Fruit fly (Drosophila melanogaster) whole organism, embryonic: ENCODE results near the gene CG13676.

Experiments used
- C15 ChIP-seq: fragments of 200-800 bp; sonication (Bioruptor generic); IDR thresholded peaks from 3 replicates; pipeline ENCODE4 v1.3.6; 2022; ENCODE audit warnings: missing biosample characterization, missing genetic modification characterization
- CG10959 ChIP-seq: fragments of 200-800 bp; sonication (Bioruptor generic); IDR thresholded peaks from 2 replicates; pipeline ENCODE4 v1.3.6; 2022; ENCODE audit warnings: missing biosample characterization, missing genetic modification characterization
- CG11093 ChIP-seq: fragments of 200-800 bp; sonication (Bioruptor generic); IDR thresholded peaks from 3 replicates; pipeline ENCODE4 v1.3.6; 2022; ENCODE audit warnings: missing biosample characterization, missing genetic modification characterization
- CG11398 ChIP-seq: fragments of 200-800 bp; sonication (Bioruptor generic); optimal IDR thresholded peaks from 2 replicates; lab custom pipeline; 2016; ENCODE audit warnings: missing biosample characterization, missing genetic modification characterization
- CG11456 ChIP-seq: fragments of 200-800 bp; sonication (Bioruptor generic); IDR thresholded peaks from 3 replicates; pipeline ENCODE4 v1.3.6; 2022; ENCODE audit warnings: missing biosample characterization, missing genetic modification characterization
- CG13424 ChIP-seq: fragments of 200-800 bp; sonication (Bioruptor generic); optimal IDR thresholded peaks from 2 replicates; lab custom pipeline; 2019; ENCODE audit warnings: missing biosample characterization, mild to moderate bottlenecking, missing genetic modification characterization, moderate library complexity
- CG13894 ChIP-seq: fragments of 200-800 bp; sonication (Bioruptor generic); optimal IDR thresholded peaks from 3 replicates; lab custom pipeline; 2018; ENCODE audit warnings: missing biosample characterization, mild to moderate bottlenecking, missing genetic modification characterization, moderate library complexity
- CG1647 ChIP-seq: fragments of 200-800 bp; sonication (Bioruptor generic); optimal IDR thresholded peaks from 3 replicates; lab custom pipeline; 2016; ENCODE audit warnings: missing biosample characterization, missing genetic modification characterization
- CG17912 ChIP-seq: fragments of 200-800 bp; sonication (Bioruptor generic); optimal IDR thresholded peaks from 2 replicates; lab custom pipeline; 2018; ENCODE audit warnings: missing biosample characterization, mild to moderate bottlenecking, missing genetic modification characterization
- CG3281 ChIP-seq: fragments of 200-800 bp; sonication (Bioruptor generic); optimal IDR thresholded peaks from 3 replicates; lab custom pipeline; 2017; ENCODE audit warnings: missing biosample characterization, mild to moderate bottlenecking, missing genetic modification characterization
- CG33557 ChIP-seq: fragments of 200-800 bp; sonication (Bioruptor generic); optimal IDR thresholded peaks from 2 replicates; lab custom pipeline; 2019; ENCODE audit warnings: missing biosample characterization, mild to moderate bottlenecking, missing genetic modification characterization, moderate library complexity
- CG43689 ChIP-seq: fragments of 200-800 bp; sonication (Bioruptor generic); IDR thresholded peaks from 2 replicates; pipeline ENCODE4 v1.3.6; 2022; ENCODE audit warnings: missing biosample characterization, missing genetic modification characterization
- CG5180 ChIP-seq: fragments of 200-800 bp; sonication (Bioruptor generic); optimal IDR thresholded peaks from 3 replicates; lab custom pipeline; 2017; ENCODE audit warnings: missing biosample characterization, missing genetic modification characterization, mild to moderate bottlenecking, moderate library complexity, missing genetic modification reagents
- CG6254 ChIP-seq: fragments of 200-800 bp; sonication (Bioruptor generic); optimal IDR thresholded peaks from 3 replicates; lab custom pipeline; 2017; ENCODE audit warnings: mild to moderate bottlenecking, missing biosample characterization, missing genetic modification reagents, missing genetic modification characterization
- CG8924 ChIP-seq: fragments of 200-800 bp; optimal IDR thresholded peaks from 3 replicates; lab custom pipeline; 2019; ENCODE audit warnings: missing biosample characterization, mild to moderate bottlenecking, missing genetic modification characterization, moderate library complexity
- CG9797 ChIP-seq: fragments of 200-800 bp; sonication (Bioruptor generic); optimal IDR thresholded peaks from 3 replicates; lab custom pipeline; 2018; ENCODE audit warnings: missing biosample characterization, mild to moderate bottlenecking, missing genetic modification characterization
- D ChIP-seq, 2 experiments: fragments of 200-800 bp in 1 of 2; fragments of >200 bp in 1 of 2; sonication (Bioruptor generic) in 1 of 2; optimal IDR thresholded peaks; 2 replicates in 1 of 2; 3 replicates in 1 of 2; lab custom pipeline; 2017; ENCODE audit warnings: mild to moderate bottlenecking in 1 of 2, missing biosample characterization in 1 of 2, missing genetic modification characterization in 1 of 2, missing genetic modification reagents in 1 of 2
- D19B ChIP-seq: fragments of 200-800 bp; sonication (Bioruptor generic); optimal IDR thresholded peaks from 2 replicates; lab custom pipeline; 2017; ENCODE audit warnings: missing biosample characterization, mild to moderate bottlenecking, missing genetic modification characterization
- Dll ChIP-seq: fragments of 200-800 bp; sonication (Bioruptor generic); IDR thresholded peaks from 4 replicates; pipeline ENCODE4 v1.3.6; 2022; ENCODE audit warnings: missing biosample characterization, missing genetic modification characterization; ENCODE audit not compliant: partially characterized antibody
- Fer3 ChIP-seq: fragments of 200-800 bp; sonication (Bioruptor generic); optimal IDR thresholded peaks from 2 replicates; lab custom pipeline; 2018; ENCODE audit warnings: missing biosample characterization, mild to moderate bottlenecking, missing genetic modification characterization, moderate library complexity
- GATAe ChIP-seq: fragments of 200-800 bp; sonication (Bioruptor generic); conservative IDR thresholded peaks from 2 replicates; pipeline ENCODE4 v1.3.6; 2022; ENCODE audit warnings: missing biosample characterization, missing genetic modification characterization
- Gsc ChIP-seq: fragments of 200-800 bp; sonication (Bioruptor generic); IDR thresholded peaks from 2 replicates; pipeline ENCODE4 v1.3.6; 2022; ENCODE audit warnings: missing biosample characterization, missing genetic modification characterization
- HmgD ChIP-seq: fragments of 200-800 bp; sonication (Bioruptor generic); optimal IDR thresholded peaks from 3 replicates; lab custom pipeline; 2016; ENCODE audit warnings: missing biosample characterization, missing genetic modification characterization
- Lpt ChIP-seq: fragments of >200 bp; optimal IDR thresholded peaks from 2 replicates; lab custom pipeline; 2018; ENCODE audit warnings: missing biosample characterization, missing genetic modification characterization
- Med ChIP-seq: fragments of 200-800 bp; sonication (Bioruptor generic); peaks from one replicate; lab custom pipeline; 2016; ENCODE audit warnings: missing biosample characterization, missing genetic modification characterization, mild to moderate bottlenecking, inconsistent platforms, moderate library complexity
- NK7.1 ChIP-seq: fragments of 200-800 bp; sonication (Bioruptor generic); optimal IDR thresholded peaks from 3 replicates; lab custom pipeline; 2016; ENCODE audit warnings: missing biosample characterization, missing genetic modification characterization
- Sox102F ChIP-seq: fragments of 200-800 bp; sonication (Bioruptor generic); optimal IDR thresholded peaks from 2 replicates; lab custom pipeline; 2018; ENCODE audit warnings: missing biosample characterization, mild to moderate bottlenecking, missing genetic modification characterization, moderate library complexity
- Vsx1 ChIP-seq: fragments of 200-800 bp; sonication (Bioruptor generic); optimal IDR thresholded peaks from 2 replicates; lab custom pipeline; 2017; ENCODE audit warnings: missing biosample characterization, mild to moderate bottlenecking, missing genetic modification characterization, missing genetic modification reagents
- ab ChIP-seq: fragments of 200-800 bp; sonication (Bioruptor generic); optimal IDR thresholded peaks from 2 replicates; lab custom pipeline; 2016; ENCODE audit warnings: missing biosample characterization, missing genetic modification characterization
- ap ChIP-seq: fragments of 200-800 bp; sonication (Bioruptor generic); IDR thresholded peaks from 2 replicates; pipeline ENCODE4 v1.3.6; 2022; ENCODE audit warnings: missing biosample characterization, missing genetic modification characterization
- bsh ChIP-seq, 2 experiments: fragments of 200-800 bp; sonication (Bioruptor generic); optimal IDR thresholded peaks; 2 replicates each; lab custom pipeline; 2017 to 2018; ENCODE audit warnings: mild to moderate bottlenecking in 2 of 2, missing biosample characterization in 2 of 2, missing genetic modification characterization in 2 of 2, moderate library complexity in 1 of 2
- crc ChIP-seq: fragments of 200-800 bp; sonication (Bioruptor generic); optimal IDR thresholded peaks from 2 replicates; lab custom pipeline; 2016; ENCODE audit warnings: missing biosample characterization, missing genetic modification characterization
- crol ChIP-seq: fragments of 200-800 bp; sonication (Bioruptor generic); IDR thresholded peaks from 2 replicates; pipeline ENCODE4 v1.3.6; 2022; ENCODE audit warnings: missing biosample characterization, missing genetic modification characterization
- crp ChIP-seq, 2 experiments: fragments of 200-800 bp; sonication (Bioruptor generic); optimal IDR thresholded peaks; 2 replicates in 1 of 2; 3 replicates in 1 of 2; lab custom pipeline; 2017; ENCODE audit warnings: missing biosample characterization in 2 of 2, missing genetic modification characterization in 2 of 2, mild to moderate bottlenecking in 1 of 2, moderate library complexity in 1 of 2
- dan ChIP-seq: fragments of 200-800 bp; sonication (Bioruptor generic); IDR thresholded peaks from 2 replicates; pipeline ENCODE4 v1.3.6; 2022; ENCODE audit warnings: missing biosample characterization, missing genetic modification characterization
- danr ChIP-seq: fragments of 200-800 bp; sonication (Bioruptor generic); IDR thresholded peaks from 2 replicates; pipeline ENCODE4 v1.3.6; 2022; ENCODE audit warnings: missing biosample characterization, missing genetic modification characterization
- hbn ChIP-seq: fragments of 200-800 bp; sonication (Bioruptor generic); IDR thresholded peaks from 2 replicates; pipeline ENCODE4 v1.3.6; 2022; ENCODE audit warnings: missing biosample characterization, missing genetic modification characterization; ENCODE audit not compliant: partially characterized antibody
- inv ChIP-seq: fragments of 200-800 bp; sonication (Bioruptor generic); IDR thresholded peaks from 2 replicates; pipeline ENCODE4 v1.3.6; 2022; ENCODE audit warnings: missing biosample characterization, missing genetic modification characterization; ENCODE audit not compliant: partially characterized antibody
- klu ChIP-seq: fragments of 200-800 bp; sonication (Bioruptor generic); IDR thresholded peaks from 2 replicates; pipeline ENCODE4 v1.3.6; 2022; ENCODE audit warnings: missing biosample characterization, missing genetic modification characterization
- lab ChIP-seq: fragments of 200-800 bp; sonication (Bioruptor generic); optimal IDR thresholded peaks from 3 replicates; lab custom pipeline; 2017; ENCODE audit warnings: missing biosample characterization, missing genetic modification characterization, mild to moderate bottlenecking, moderate library complexity, missing genetic modification reagents
- lbe ChIP-seq: fragments of 200-800 bp; sonication (Bioruptor generic); optimal IDR thresholded peaks from 2 replicates; lab custom pipeline; 2016; ENCODE audit warnings: missing biosample characterization, mild to moderate bottlenecking, missing genetic modification characterization
- mirr ChIP-seq: fragments of 200-800 bp; sonication (Bioruptor generic); optimal IDR thresholded peaks from 3 replicates; lab custom pipeline; 2018; ENCODE audit warnings: missing biosample characterization, mild to moderate bottlenecking, missing genetic modification characterization
- sim ChIP-seq: fragments of 200-800 bp; sonication (Bioruptor generic); IDR thresholded peaks from 2 replicates; pipeline ENCODE4 v1.3.6; 2022; ENCODE audit warnings: missing biosample characterization, missing genetic modification characterization
- sob ChIP-seq: fragments of 200-800 bp; sonication (Bioruptor generic); IDR thresholded peaks from 2 replicates; pipeline ENCODE4 v1.3.6; 2022; ENCODE audit warnings: missing biosample characterization, missing genetic modification characterization
- stwl ChIP-seq: fragments of 200-800 bp; sonication (Bioruptor generic); optimal IDR thresholded peaks from 3 replicates; lab custom pipeline; 2018; ENCODE audit warnings: missing biosample characterization, mild to moderate bottlenecking, missing genetic modification characterization, moderate library complexity
- ttk ChIP-seq: fragments of 200-800 bp; sonication (Bioruptor generic); IDR thresholded peaks from 2 replicates; pipeline ENCODE4 v2.1.2; 2022; ENCODE audit warnings: missing biosample characterization, missing genetic modification characterization
- unc-4 ChIP-seq: fragments of 200-800 bp; sonication (Bioruptor generic); IDR thresholded peaks from 2 replicates; pipeline ENCODE4 v1.3.6; 2022; ENCODE audit warnings: missing biosample characterization, missing genetic modification characterization; ENCODE audit not compliant: partially characterized antibody

Gene CG13676

dm6 chr3L:8185263-8186227 lies 33.9 kb upstream of the CG13676 start (continued):
- TF ChIP-seq D (optimal IDR thresholded peaks at IDR 0.05; lab: Kevin White, UChicago): peak; percentile 2
- peak; percentile 22 for TF ChIP-seq D (GFP tag; optimal IDR thresholded peaks at IDR 0.05; lab: Kevin White, UChicago)
- TF ChIP-seq CG10959 (GFP tag; lab: Robert Waterston, UW): no peak
- peak; percentile 30; the same call in 1 of the 2 replicates for TF ChIP-seq Gsc (GFP tag; lab: Robert Waterston, UW)
- TF ChIP-seq crp (GFP tag; optimal IDR thresholded peaks at IDR 0.05; lab: Kevin White, UChicago): no peak
- TF ChIP-seq GATAe (GFP tag; lab: Robert Waterston, UW): peak; percentile 71; the same call in 1 of the 2 replicates
- TF ChIP-seq Vsx1 (GFP tag; lab: Kevin White, UChicago): peak; percentile 47
- TF ChIP-seq CG13894 (tag; lab: Kevin White, UChicago): no peak
- TF ChIP-seq D19B (GFP tag; lab: Kevin White, UChicago): peak; percentile 80
- 0 out of 2 replicates have a peak, but pooled peaks have one; percentile 13 for TF ChIP-seq klu (GFP tag; lab: Robert Waterston, UW)
- TF ChIP-seq bsh (GFP tag; optimal IDR thresholded peaks at IDR 0.05; lab: Kevin White, UChicago): peak in 1 of 2 experiments; percentile 34
- no peak for TF ChIP-seq sim (GFP tag; lab: Robert Waterston, UW)
- TF ChIP-seq Fer3: peak; percentile 38
- no peak for TF ChIP-seq ttk (GFP tag; lab: Robert Waterston, UW)
- TF ChIP-seq CG1647: peak; percentile 27
- TF ChIP-seq CG3281 (GFP tag; lab: Kevin White, UChicago): peak; percentile 64
- TF ChIP-seq Dll (GFP tag; lab: Robert Waterston, UW): no peak
- no peak for TF ChIP-seq CG9797 (GFP tag; lab: Kevin White, UChicago)
- 0 out of 3 replicates have a peak, but pooled peaks have one; percentile 60 for TF ChIP-seq CG11456 (GFP tag; lab: Robert Waterston, UW)
- peak; percentile 84 for TF ChIP-seq Med (GFP tag; lab: Kevin White, UChicago)
- TF ChIP-seq Lpt (GFP tag; lab: Kevin White, UChicago): no peak
- peak; percentile 30 for TF ChIP-seq CG13424
- TF ChIP-seq unc-4 (GFP tag; lab: Robert Waterston, UW): no peak
- TF ChIP-seq danr (GFP tag; lab: Robert Waterston, UW): peak; percentile 38; the same call in 1 of the 2 replicates
- TF ChIP-seq HmgD (GFP tag; lab: Kevin White, UChicago): peak; percentile 49
- TF ChIP-seq ap: no peak
- TF ChIP-seq CG33557 (GFP tag; lab: Kevin White, UChicago): no peak
- no peak for TF ChIP-seq CG17912
- TF ChIP-seq C15 (GFP tag; lab: Robert Waterston, UW): no peak
- no peak for TF ChIP-seq ab
- peak; percentile 21 for TF ChIP-seq CG6254 (GFP tag; lab: Kevin White, UChicago)
- TF ChIP-seq inv (GFP tag; lab: Robert Waterston, UW): no peak
- peak; percentile 20 for TF ChIP-seq CG8924 (tag; lab: Kevin White, UChicago)
- TF ChIP-seq Sox102F (GFP tag; lab: Kevin White, UChicago): peak; percentile 62
- TF ChIP-seq crol (GFP tag; lab: Robert Waterston, UW): peak; percentile 39; the same call in 1 of the 2 replicates
- TF ChIP-seq mirr (GFP tag; lab: Kevin White, UChicago): peak; percentile 93
- TF ChIP-seq CG43689: no peak
- peak; percentile 70 for TF ChIP-seq lab (GFP tag; lab: Kevin White, UChicago)
- TF ChIP-seq dan (GFP tag; lab: Robert Waterston, UW): no peak
- peak; percentile 12 for TF ChIP-seq CG5180
- TF ChIP-seq CG11398: peak; percentile 46
- TF ChIP-seq crc (GFP tag; lab: Kevin White, UChicago): no peak
- peak; percentile 42; the same call in 1 of the 2 replicates for TF ChIP-seq sob
- no peak for TF ChIP-seq stwl
- no peak for TF ChIP-seq hbn (GFP tag; lab: Robert Waterston, UW)
- TF ChIP-seq CG11093 (GFP tag; lab: Robert Waterston, UW): no peak
- no peak for TF ChIP-seq lbe (GFP tag; lab: Kevin White, UChicago)
- TF ChIP-seq NK7.1 (GFP tag; lab: Kevin White, UChicago): no peak
